Worm (Caenorhabditis elegans): ENCODE measurements around the gene nadk-2.
A peak's percentile ranks its signal among the peaks of the same experiment; 100 is the strongest.

nadk-2 gene

ce11 chrII:12042108-12042960 lies 7.0 kb upstream of the nadk-2 start, which contains the start of gene ippk-1:
Gene ippk-1 (plus strand): TSS chrII:12042910.
- TF ChIP-seq R02D3.7 (tag; optimal IDR thresholded peaks at IDR 0.05): no peak
- no peak for TF ChIP-seq mab-5 (tag; optimal IDR thresholded peaks at IDR 0.05)
- TF ChIP-seq egl-27 (tag; optimal IDR thresholded peaks at IDR 0.05): no peak
- TF ChIP-seq fos-1 (tag; optimal IDR thresholded peaks at IDR 0.05): peak; percentile 33
- peak; percentile 52 for TF ChIP-seq sma-9 (GFP tag; optimal IDR thresholded peaks at IDR 0.05)
- TF ChIP-seq sma-9 (tag; optimal IDR thresholded peaks at IDR 0.05): no peak
- no peak for TF ChIP-seq nhr-12 (tag; optimal IDR thresholded peaks at IDR 0.05)
- no peak for TF ChIP-seq aly-2 (tag; optimal IDR thresholded peaks at IDR 0.05)
- no peak for TF ChIP-seq elt-3 (tag; optimal IDR thresholded peaks at IDR 0.05)
- TF ChIP-seq sma-3 (GFP tag; optimal IDR thresholded peaks at IDR 0.05): peak; percentile 64
- peak; percentile 83 for TF ChIP-seq F13H6.1 (tag; optimal IDR thresholded peaks at IDR 0.05)
- TF ChIP-seq nhr-10 (tag; optimal IDR thresholded peaks at IDR 0.05): no peak
- TF ChIP-seq ceh-82 (tag; optimal IDR thresholded peaks at IDR 0.05): no peak
- TF ChIP-seq nhr-25 (tag; optimal IDR thresholded peaks at IDR 0.05): peak; percentile 62
- peak; percentile 26 for TF ChIP-seq nhr-21 (tag; optimal IDR thresholded peaks at IDR 0.05)
- TF ChIP-seq snpc-4 (tag; optimal IDR thresholded peaks at IDR 0.05): no peak
- TF ChIP-seq mdl-1 (tag; optimal IDR thresholded peaks at IDR 0.05): no peak
- TF ChIP-seq ceh-16 (tag; optimal IDR thresholded peaks at IDR 0.05): no peak
- no peak for TF ChIP-seq nhr-11 (tag; optimal IDR thresholded peaks at IDR 0.05)
- TF ChIP-seq lin-11 (tag; optimal IDR thresholded peaks at IDR 0.05): peak; percentile 13
- TF ChIP-seq lsy-2 (tag; optimal IDR thresholded peaks at IDR 0.05): peak; percentile 50 to 64
- TF ChIP-seq gmeb-1 (tag; optimal IDR thresholded peaks at IDR 0.05): peak; percentile 33
- TF ChIP-seq nhr-6 (tag; optimal IDR thresholded peaks at IDR 0.05): no peak
- TF ChIP-seq lin-39 (tag; optimal IDR thresholded peaks at IDR 0.05): no peak
- peak; percentile 25 for TF ChIP-seq ama-1 (optimal IDR thresholded peaks at IDR 0.05)
- TF ChIP-seq blmp-1 (tag; optimal IDR thresholded peaks at IDR 0.05; ENCODE audit: insufficient read depth): no peak
- TF ChIP-seq nhr-77 (tag; optimal IDR thresholded peaks at IDR 0.05): no peak
- no peak for TF ChIP-seq ZK546.5 (tag; optimal IDR thresholded peaks at IDR 0.05)
- TF ChIP-seq sem-4 (tag; optimal IDR thresholded peaks at IDR 0.05): no peak
- no peak for TF ChIP-seq ztf-11 (tag; optimal IDR thresholded peaks at IDR 0.05)
- TF ChIP-seq Y55F3AM.14 (GFP tag; optimal IDR thresholded peaks at IDR 0.05): no peak
- peak; percentile 58 for TF ChIP-seq crh-2 (tag; optimal IDR thresholded peaks at IDR 0.05)
- TF ChIP-seq zag-1 (tag; optimal IDR thresholded peaks at IDR 0.05): no peak
- no peak for TF ChIP-seq skn-1 (tag; optimal IDR thresholded peaks at IDR 0.05)
- no peak for TF ChIP-seq alr-1 (tag; optimal IDR thresholded peaks at IDR 0.05)
- no peak for TF ChIP-seq peb-1 (tag; optimal IDR thresholded peaks at IDR 0.05)
- peak; percentile 71 for TF ChIP-seq C34F6.9 (tag; optimal IDR thresholded peaks at IDR 0.05)
- TF ChIP-seq nhr-129 (tag; optimal IDR thresholded peaks at IDR 0.05): peak; percentile 64
- TF ChIP-seq lin-13 (GFP tag; optimal IDR thresholded peaks at IDR 0.05): peak; percentile 39
- TF ChIP-seq ztf-4 (tag; optimal IDR thresholded peaks at IDR 0.05): no peak
- no peak for TF ChIP-seq unc-62 (GFP tag; optimal IDR thresholded peaks at IDR 0.05)
- TF ChIP-seq unc-55 (GFP tag; optimal IDR thresholded peaks at IDR 0.05): peak; percentile 65
- TF ChIP-seq nhr-23 (tag; optimal IDR thresholded peaks at IDR 0.05): no peak
- no peak for TF ChIP-seq mbf-1 (tag; optimal IDR thresholded peaks at IDR 0.05)
- no peak for TF ChIP-seq nhr-237 (tag; optimal IDR thresholded peaks at IDR 0.05)

ce11 chrII:12050607-12051006 lies 1.2 kb downstream of the nadk-2 start:
- TF ChIP-seq mab-5 (tag; optimal IDR thresholded peaks at IDR 0.05) (no peak), lin-39 (tag; optimal IDR thresholded peaks at IDR 0.05) (no peak), mdl-1 (tag; optimal IDR thresholded peaks at IDR 0.05) (peak in 1 of 2 experiments; percentile 40), nhr-11 (tag; optimal IDR thresholded peaks at IDR 0.05) (no peak), C34F6.9 (tag; optimal IDR thresholded peaks at IDR 0.05) (no peak), nhr-10 (tag; optimal IDR thresholded peaks at IDR 0.05) (no peak), nhr-12 (tag; optimal IDR thresholded peaks at IDR 0.05) (no peak), unc-55 (GFP tag; optimal IDR thresholded peaks at IDR 0.05) (no peak), ama-1 (optimal IDR thresholded peaks at IDR 0.05) (no peak), nhr-6 (tag; optimal IDR thresholded peaks at IDR 0.05) (no peak), ceh-16 (tag; optimal IDR thresholded peaks at IDR 0.05) (no peak), dmd-4 (tag; optimal IDR thresholded peaks at IDR 0.05) (no peak), F13H6.1 (tag; optimal IDR thresholded peaks at IDR 0.05) (no peak), elt-3 (tag; optimal IDR thresholded peaks at IDR 0.05) (no peak), zag-1 (tag; optimal IDR thresholded peaks at IDR 0.05) (no peak), ztf-4 (tag; optimal IDR thresholded peaks at IDR 0.05) (no peak), blmp-1 (tag; optimal IDR thresholded peaks at IDR 0.05; ENCODE audit: insufficient read depth) (no peak), nhr-23 (tag; optimal IDR thresholded peaks at IDR 0.05) (no peak), snpc-4 (tag; optimal IDR thresholded peaks at IDR 0.05) (no peak), ZK546.5 (tag; optimal IDR thresholded peaks at IDR 0.05) (no peak), unc-62 (GFP tag; optimal IDR thresholded peaks at IDR 0.05) (no peak), nhr-77 (tag; optimal IDR thresholded peaks at IDR 0.05) (no peak), unc-39 (tag; optimal IDR thresholded peaks at IDR 0.05) (no peak), lsy-2 (tag; optimal IDR thresholded peaks at IDR 0.05) (peak in 1 of 2 experiments; percentile 24), gmeb-1 (tag; optimal IDR thresholded peaks at IDR 0.05) (peak; percentile 18), mbf-1 (tag; optimal IDR thresholded peaks at IDR 0.05) (no peak), R02D3.7 (tag; optimal IDR thresholded peaks at IDR 0.05) (no peak), skn-1 (tag; optimal IDR thresholded peaks at IDR 0.05) (no peak), alr-1 (tag; optimal IDR thresholded peaks at IDR 0.05) (no peak), egl-27 (tag; optimal IDR thresholded peaks at IDR 0.05) (no peak), fos-1 (tag; optimal IDR thresholded peaks at IDR 0.05) (no peak), lin-11 (tag; optimal IDR thresholded peaks at IDR 0.05) (no peak), nhr-129 (tag; optimal IDR thresholded peaks at IDR 0.05) (peak; percentile 97), nhr-237 (tag; optimal IDR thresholded peaks at IDR 0.05) (no peak), aly-2 (tag; optimal IDR thresholded peaks at IDR 0.05) (no peak), Y55F3AM.14 (GFP tag; optimal IDR thresholded peaks at IDR 0.05) (no peak), nhr-25 (tag; optimal IDR thresholded peaks at IDR 0.05) (peak; percentile 76)
